Worm (Caenorhabditis elegans): ENCODE data around the gene str-116.

DNA sequence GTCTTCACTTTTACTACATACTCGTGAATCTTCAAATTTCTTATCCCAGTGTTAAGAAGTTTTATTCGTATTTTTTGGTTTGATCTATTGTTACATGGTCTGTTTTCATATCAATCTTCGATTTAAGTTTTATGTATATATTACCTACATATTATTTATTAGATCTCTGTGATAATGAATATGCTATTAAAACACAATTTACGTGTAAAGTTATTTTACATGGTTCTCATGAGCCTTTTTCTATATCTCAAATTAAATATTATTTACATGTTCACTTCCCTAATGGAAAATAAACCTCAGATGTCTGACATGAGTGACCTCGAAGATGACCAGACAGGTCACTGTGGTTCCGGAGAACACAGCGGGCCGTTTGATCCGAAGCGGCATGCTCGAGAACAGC, 22.2 kb upstream of the str-116 start, which contains the start of gene mxl-1:
- TF ChIP-seq unc-98 (GFP tag; IDR thresholded peaks at IDR 0.05) (no peak), lin-39 (tag; optimal IDR thresholded peaks at IDR 0.05) (no peak), lsy-2 (tag; optimal IDR thresholded peaks at IDR 0.05) (no peak), ztf-4 (tag; optimal IDR thresholded peaks at IDR 0.05) (no peak), sup-37 (GFP tag; optimal IDR thresholded peaks at IDR 0.05) (no peak), mdl-1 (tag; optimal IDR thresholded peaks at IDR 0.05) (no peak)
